Fruit fly (Drosophila melanogaster) whole organism, pupa: ENCODE results near the gene Dhc62B.

Experiments
- CG10348 ChIP-seq: fragments of 200-800 bp; sonication (Bioruptor generic); IDR thresholded peaks from 2 replicates; pipeline ENCODE4 v1.3.6; 2022; ENCODE audit warnings: missing biosample characterization, missing genetic modification characterization
- CG12605 ChIP-seq: fragments of 200-800 bp; sonication (Bioruptor generic); IDR thresholded peaks from 2 replicates; pipeline ENCODE4 v1.3.6; 2022; ENCODE audit warnings: missing biosample characterization, missing genetic modification characterization
- CG13204 ChIP-seq: fragments of 200-800 bp; sonication (Bioruptor generic); optimal IDR thresholded peaks from 2 replicates; lab custom pipeline; 2018; ENCODE audit warnings: missing biosample characterization, mild to moderate bottlenecking, missing genetic modification characterization, moderate library complexity
- CG14655 ChIP-seq: fragments of 200-800 bp; sonication (Bioruptor generic); optimal IDR thresholded peaks from 3 replicates; lab custom pipeline; 2017; ENCODE audit warnings: mild to moderate bottlenecking, missing biosample characterization, missing genetic modification reagents, missing genetic modification characterization
- CG15710 ChIP-seq: fragments of 200-800 bp; sonication (Bioruptor generic); optimal IDR thresholded peaks from 2 replicates; lab custom pipeline; 2018; ENCODE audit warnings: missing biosample characterization, mild to moderate bottlenecking, missing genetic modification characterization, moderate library complexity
- CG17806 ChIP-seq: fragments of 200-800 bp; sonication (Bioruptor generic); optimal IDR thresholded peaks from 2 replicates; lab custom pipeline; 2018; ENCODE audit warnings: missing biosample characterization, mild to moderate bottlenecking, missing genetic modification characterization, moderate library complexity
- CG32121 ChIP-seq: fragments of 200-800 bp; sonication (Bioruptor generic); IDR thresholded peaks from 2 replicates; pipeline ENCODE4 v1.3.6; 2022; ENCODE audit warnings: missing biosample characterization, missing genetic modification characterization
- CG34367 ChIP-seq: fragments of 200-800 bp; sonication (Bioruptor generic); optimal IDR thresholded peaks from 2 replicates; lab custom pipeline; 2018; ENCODE audit warnings: missing biosample characterization, mild to moderate bottlenecking, missing genetic modification characterization
- CG4496 ChIP-seq: fragments of 200-800 bp; sonication (Bioruptor generic); IDR thresholded peaks from 3 replicates; pipeline ENCODE4 v1.3.6; 2022; ENCODE audit warnings: missing biosample characterization, missing genetic modification characterization
- CG8159 ChIP-seq: fragments of 200-800 bp; sonication (Bioruptor generic); optimal IDR thresholded peaks from 3 replicates; lab custom pipeline; 2018; ENCODE audit warnings: missing biosample characterization, mild to moderate bottlenecking, missing genetic modification characterization, moderate library complexity
- CG8301 ChIP-seq: fragments of 200-800 bp; sonication (Bioruptor generic); optimal IDR thresholded peaks from 2 replicates; lab custom pipeline; 2018; ENCODE audit warnings: missing biosample characterization, mild to moderate bottlenecking, missing genetic modification characterization
- CG9948 ChIP-seq: fragments of 200-800 bp; sonication (Bioruptor generic); optimal IDR thresholded peaks from 2 replicates; lab custom pipeline; 2018; ENCODE audit warnings: missing biosample characterization, mild to moderate bottlenecking, missing genetic modification characterization, moderate library complexity
- D1 ChIP-seq: fragments of 200-800 bp; sonication (Bioruptor generic); optimal IDR thresholded peaks from 2 replicates; lab custom pipeline; 2018; ENCODE audit warnings: missing biosample characterization, mild to moderate bottlenecking, missing genetic modification characterization, moderate library complexity
- EcR ChIP-seq: fragments of 200-800 bp; sonication (Bioruptor generic); optimal IDR thresholded peaks from 3 replicates; lab custom pipeline; 2019; ENCODE audit warnings: missing biosample characterization, missing genetic modification characterization, mild to moderate bottlenecking, moderate library complexity, missing genetic modification reagents
- Ets98B ChIP-seq: fragments of 200-800 bp; sonication (Bioruptor generic); IDR thresholded peaks from 2 replicates; pipeline ENCODE4 v1.3.6; 2022; ENCODE audit warnings: missing biosample characterization, missing genetic modification characterization
- Pif1A ChIP-seq: fragments of 200-800 bp; sonication (Bioruptor generic); optimal IDR thresholded peaks from 3 replicates; lab custom pipeline; 2016; ENCODE audit warnings: missing biosample characterization, missing genetic modification characterization
- Pif1B ChIP-seq: fragments of 200-800 bp; sonication (Bioruptor generic); optimal IDR thresholded peaks from 3 replicates; lab custom pipeline; 2016; ENCODE audit warnings: missing biosample characterization, missing genetic modification characterization
- Snoo ChIP-seq: fragments of 200-800 bp; sonication (Bioruptor generic); optimal IDR thresholded peaks from 3 replicates; lab custom pipeline; 2017; ENCODE audit warnings: missing biosample characterization, mild to moderate bottlenecking, missing genetic modification characterization, inconsistent platforms
- fd96Ca ChIP-seq: fragments of 200-800 bp; sonication (Bioruptor generic); IDR thresholded peaks from 3 replicates; pipeline ENCODE4 v1.3.6; 2022; ENCODE audit warnings: missing biosample characterization, missing genetic modification characterization
- gl ChIP-seq: fragments of 200-800 bp; sonication (Bioruptor generic); optimal IDR thresholded peaks from 2 replicates; lab custom pipeline; 2018; ENCODE audit warnings: missing biosample characterization, mild to moderate bottlenecking, missing genetic modification characterization
- rn ChIP-seq: fragments of 200-800 bp; sonication (Bioruptor generic); IDR thresholded peaks from 2 replicates; pipeline ENCODE4 v1.3.6; 2022; ENCODE audit warnings: missing biosample characterization, missing genetic modification characterization

Dhc62B gene

dm6 chr3L:1745432-1745831 lies 26.1 kb downstream of the Dhc62B start:
- TF ChIP-seq CG14655 (no peak), CG13204 (GFP tag; lab: Kevin White, UChicago) (no peak), Snoo (tag; lab: Kevin White, UChicago) (no peak), Ets98B (GFP tag; lab: Robert Waterston, UW) (no peak), EcR (GFP tag; lab: Kevin White, UChicago) (no peak), CG12605 (GFP tag; lab: Robert Waterston, UW) (no peak), D1 (tag; lab: Kevin White, UChicago) (no peak), fd96Ca (GFP tag; lab: Robert Waterston, UW) (no peak), CG15710 (tag; lab: Kevin White, UChicago) (no peak), CG10348 (GFP tag; lab: Robert Waterston, UW) (no peak), CG4496 (GFP tag; lab: Robert Waterston, UW) (no peak), CG8159 (tag; lab: Kevin White, UChicago) (no peak), Pif1A (no peak)

dm6 chr3L:1742552-1743097 lies 28.9 kb downstream of the Dhc62B start:
- no peak for TF ChIP-seq CG14655
- no peak for TF ChIP-seq fd96Ca (GFP tag; lab: Robert Waterston, UW)
- TF ChIP-seq rn (GFP tag; lab: Robert Waterston, UW) = no peak
- TF ChIP-seq CG4496 (GFP tag; lab: Robert Waterston, UW) = no peak
- TF ChIP-seq gl (tag; lab: Kevin White, UChicago) = no peak
- TF ChIP-seq CG13204 (GFP tag; lab: Kevin White, UChicago) = peak; percentile 44
- no peak for TF ChIP-seq CG32121 (GFP tag; lab: Robert Waterston, UW)
- TF ChIP-seq CG34367 (tag; lab: Kevin White, UChicago) = no peak
- no peak for TF ChIP-seq CG15710 (tag; lab: Kevin White, UChicago)
- no peak for TF ChIP-seq CG8159 (tag; lab: Kevin White, UChicago)
- TF ChIP-seq EcR (GFP tag; lab: Kevin White, UChicago) = peak; percentile 43

DNA sequence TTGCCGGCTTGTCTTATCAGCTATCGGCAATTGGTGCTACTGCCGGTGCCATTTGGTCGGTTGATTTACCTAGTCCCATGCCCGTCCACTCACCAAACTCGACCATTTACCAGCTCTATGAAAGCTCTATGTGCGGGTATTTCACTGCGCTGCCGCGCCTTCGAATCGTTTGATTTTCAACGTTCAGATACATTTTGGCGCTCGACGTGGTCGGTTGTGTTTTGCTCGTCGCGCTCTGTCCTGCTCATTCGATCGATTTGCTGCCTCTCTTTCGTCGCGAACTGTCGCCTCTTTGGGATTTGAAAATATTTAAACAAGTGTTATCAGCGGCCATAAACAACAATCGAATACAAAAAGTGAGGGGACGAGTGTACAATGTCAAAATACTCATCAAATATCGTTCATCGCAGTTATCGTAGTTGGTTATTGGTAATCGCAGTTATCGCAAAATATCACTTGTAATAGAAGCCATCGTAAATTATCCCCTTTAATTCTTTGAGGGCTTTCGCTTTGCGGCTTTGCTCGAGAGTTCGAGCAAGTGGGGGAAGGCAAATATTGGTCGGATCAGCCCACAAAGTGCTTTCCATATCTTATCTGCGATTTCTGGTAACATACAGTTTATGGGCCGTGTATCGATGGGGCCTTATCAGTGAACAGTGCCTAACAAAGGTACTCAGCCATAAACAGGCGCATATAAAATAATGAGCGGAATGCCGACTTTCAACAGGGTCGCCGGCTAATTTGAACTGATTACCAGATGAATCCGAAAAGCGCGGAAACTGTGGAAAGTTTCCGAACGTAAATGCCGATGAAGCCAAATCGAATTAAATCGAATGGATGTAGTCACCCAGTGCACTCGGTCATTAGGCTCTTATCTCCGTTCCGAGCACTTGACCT lies 29.7 kb downstream of the Dhc62B start:
- TF ChIP-seq CG13204 (GFP tag; lab: Kevin White, UChicago) (no peak), CG14655 (no peak), gl (tag; lab: Kevin White, UChicago) (no peak), rn (GFP tag; lab: Robert Waterston, UW) (no peak), CG32121 (GFP tag; lab: Robert Waterston, UW) (no peak), EcR (GFP tag; lab: Kevin White, UChicago) (no peak)

- 0 out of 3 replicates have a peak, but pooled peaks have one; percentile 36 for TF ChIP-seq fd96Ca (GFP tag; lab: Robert Waterston, UW)
- peak; percentile 12 for TF ChIP-seq CG8159 (tag; lab: Kevin White, UChicago)
- no peak for TF ChIP-seq D1 (tag; lab: Kevin White, UChicago)
- TF ChIP-seq Ets98B (GFP tag; lab: Robert Waterston, UW) = peak; percentile 20
- 0 out of 2 replicates have a peak, but pooled peaks have one; percentile 16 for TF ChIP-seq CG32121 (GFP tag; lab: Robert Waterston, UW)
- TF ChIP-seq CG34367 (tag; lab: Kevin White, UChicago) = no peak
- TF ChIP-seq CG14655 = no peak
- peak; percentile 41 for TF ChIP-seq CG8301 (tag; lab: Kevin White, UChicago)
- no peak for TF ChIP-seq rn (GFP tag; lab: Robert Waterston, UW)
- no peak for TF ChIP-seq Snoo (tag; lab: Kevin White, UChicago)
- peak; percentile 34 for TF ChIP-seq Pif1A
Observed at dm6 chr3L:1741107-1741506, 30.5 kb downstream of the Dhc62B start.

- peak; percentile 14 for TF ChIP-seq CG15710 (tag; lab: Kevin White, UChicago)
- no peak for TF ChIP-seq D1 (tag; lab: Kevin White, UChicago)
- TF ChIP-seq gl (tag; lab: Kevin White, UChicago) = no peak
- no peak for TF ChIP-seq CG12605 (GFP tag; lab: Robert Waterston, UW)
- TF ChIP-seq CG9948 = peak; percentile 8
- TF ChIP-seq CG17806 (tag; lab: Kevin White, UChicago) = no peak
- TF ChIP-seq CG4496 (GFP tag; lab: Robert Waterston, UW) = peak; percentile 71
- TF ChIP-seq CG14655 = no peak
- TF ChIP-seq fd96Ca (GFP tag; lab: Robert Waterston, UW) = peak; percentile 81
- TF ChIP-seq CG34367 (tag; lab: Kevin White, UChicago) = peak; percentile 18
- no peak for TF ChIP-seq Snoo (tag; lab: Kevin White, UChicago)
- no peak for TF ChIP-seq CG8301 (tag; lab: Kevin White, UChicago)
- no peak for TF ChIP-seq EcR (GFP tag; lab: Kevin White, UChicago)
- peak; percentile 57 for TF ChIP-seq Pif1A
- no peak for TF ChIP-seq CG8159 (tag; lab: Kevin White, UChicago)
- peak; percentile 54; the same call in 1 of the 2 replicates for TF ChIP-seq Ets98B (GFP tag; lab: Robert Waterston, UW)
- TF ChIP-seq CG13204 (GFP tag; lab: Kevin White, UChicago) = no peak
- TF ChIP-seq CG32121 (GFP tag; lab: Robert Waterston, UW) = peak; percentile 69
- TF ChIP-seq CG10348 (GFP tag; lab: Robert Waterston, UW) = 0 out of 2 replicates have a peak, but pooled peaks have one; percentile 34
- no peak for TF ChIP-seq Pif1B (GFP tag; lab: Kevin White, UChicago)
- 0 out of 2 replicates have a peak, but pooled peaks have one; percentile 15 for TF ChIP-seq rn (GFP tag; lab: Robert Waterston, UW)
Observed at dm6 chr3L:1740129-1740975, 31.2 kb downstream of the Dhc62B start.
